Fruit fly (Drosophila melanogaster): ENCODE results near the gene CG18599.

The CG18599 gene

dm6 chr3R:18252578-18252977 is 15.0 kb upstream of the CG18599 start, which contains the start of gene CG12320 (continued):
- 0 out of 3 replicates have a peak, but pooled peaks have one; percentile 28 for TF ChIP-seq Opbp (GFP tag; IDR thresholded peaks at IDR 0.05; ENCODE audit: partially characterized antibody)
- TF ChIP-seq E2f2 (GFP tag; IDR thresholded peaks at IDR 0.05), result peak; percentile 94
- TF ChIP-seq CG14710 (tag; optimal IDR thresholded peaks at IDR 0.05), result peak; percentile 34
- TF ChIP-seq MBD-R2 (GFP tag; IDR thresholded peaks at IDR 0.05), result peak; percentile 85
- no peak for TF ChIP-seq zen (tag; optimal IDR thresholded peaks at IDR 0.05)
- peak; percentile 68 for TF ChIP-seq Dref (GFP tag; IDR thresholded peaks at IDR 0.05)
- TF ChIP-seq gcm (GFP tag; optimal IDR thresholded peaks at IDR 0.05), result peak; percentile 50
- peak; percentile 77 for TF ChIP-seq trem (tag; optimal IDR thresholded peaks at IDR 0.05)
- no peak for TF ChIP-seq CG11696 (GFP tag; IDR thresholded peaks at IDR 0.05)
- TF ChIP-seq CG12659 (GFP tag; optimal IDR thresholded peaks at IDR 0.05), result peak; percentile 5
- peak; percentile 42; the same call in 1 of the 2 replicates for TF ChIP-seq CG13287 (GFP tag; IDR thresholded peaks at IDR 0.05; ENCODE audit: partially characterized antibody)
- TF ChIP-seq BEAF-32 (GFP tag; optimal IDR thresholded peaks at IDR 0.05), result peak; percentile 43
- peak; percentile 8 for TF ChIP-seq Sin3A (optimal IDR thresholded peaks at IDR 0.05)
- peak; percentile 11 for TF ChIP-seq gfzf (GFP tag; optimal IDR thresholded peaks at IDR 0.05)
- TF ChIP-seq pzg (GFP tag; optimal IDR thresholded peaks at IDR 0.05), result peak; percentile 62
- TF ChIP-seq CG4617 (GFP tag; optimal IDR thresholded peaks at IDR 0.05; ENCODE audit: borderline replicate concordance), result peak; percentile 59
- no peak for TF ChIP-seq Bgb (GFP tag; IDR thresholded peaks at IDR 0.05; ENCODE audit: partially characterized antibody)
- TF ChIP-seq MESR4 (GFP tag; optimal IDR thresholded peaks at IDR 0.05), result peak; percentile 42

dm6 chr3R:18255281-18255680 is 12.3 kb upstream of the CG18599 start, which contains the start of the genes Ada2a, Polr2D, Tgs1 and moi:
Gene Ada2a, minus strand, starts transcription at chr3R:18255487.
Gene Polr2D, minus strand, starts transcription at chr3R:18255487.
Gene Tgs1, plus strand, starts transcription at chr3R:18255530.
Gene moi, plus strand, starts transcription at chr3R:18255530.
- TF ChIP-seq sens (GFP tag) (peak; percentile 18), CG10431 (GFP tag; optimal IDR thresholded peaks at IDR 0.05) (no peak), BEAF-32 (GFP tag; optimal IDR thresholded peaks at IDR 0.05) (peak; percentile 85), Dref (GFP tag; IDR thresholded peaks at IDR 0.05) (peak; percentile 82), amos (GFP tag; IDR thresholded peaks at IDR 0.05; ENCODE audit: partially characterized antibody) (peak; percentile 84), sna (GFP tag; IDR thresholded peaks at IDR 0.05; ENCODE audit: partially characterized antibody) (peak; percentile 64), CG3847 (GFP tag; IDR thresholded peaks at IDR 0.05) (0 out of 2 replicates have a peak, but pooled peaks have one; percentile 33), CG3995 (GFP tag; optimal IDR thresholded peaks at IDR 0.05) (peak; percentile 10), mld (GFP tag; IDR thresholded peaks at IDR 0.05; ENCODE audit: partially characterized antibody) (peak; percentile 74; the same call in 2 of the 3 replicates), gro (GFP tag; optimal IDR thresholded peaks at IDR 0.05) (peak; percentile 15), Dad (GFP tag; optimal IDR thresholded peaks at IDR 0.05) (no peak), E2f2 (GFP tag; IDR thresholded peaks at IDR 0.05) (peak; percentile 79), CG15479 (GFP tag; optimal IDR thresholded peaks at IDR 0.05) (peak; percentile 64), Opbp (GFP tag; IDR thresholded peaks at IDR 0.05; ENCODE audit: partially characterized antibody) (peak; percentile 87), MBD-R2 (GFP tag; IDR thresholded peaks at IDR 0.05) (peak; percentile 96), Elba2 (GFP tag; optimal IDR thresholded peaks at IDR 0.05) (peak; percentile 55), Optix (GFP tag; IDR thresholded peaks at IDR 0.05) (no peak), Scr (GFP tag; IDR thresholded peaks at IDR 0.05; ENCODE audit: partially characterized antibody) (peak; percentile 79), Rfx (GFP tag; IDR thresholded peaks at IDR 0.05) (no peak), CG17829 (tag; optimal IDR thresholded peaks at IDR 0.05) (peak; percentile 12), tna (GFP tag; IDR thresholded peaks at IDR 0.05; ENCODE audit: partially characterized antibody) (peak; percentile 47; the same call in 1 of the 2 replicates), hkb (optimal IDR thresholded peaks at IDR 0.05) (peak; percentile 47), hkb (GFP tag; IDR thresholded peaks at IDR 0.05) (no peak), Nf-YB (GFP tag; optimal IDR thresholded peaks at IDR 0.05) (no peak), nmo (GFP tag; optimal IDR thresholded peaks at IDR 0.05) (peak; percentile 7), Sry-δ (GFP tag; optimal IDR thresholded peaks at IDR 0.05) (peak; percentile 92), inv (GFP tag; IDR thresholded peaks at IDR 0.05; ENCODE audit: partially characterized antibody) (peak; percentile 66), CG15073 (GFP tag; optimal IDR thresholded peaks at IDR 0.05) (no peak), CG12659 (GFP tag; optimal IDR thresholded peaks at IDR 0.05) (peak; percentile 42), CG15514 (GFP tag; optimal IDR thresholded peaks at IDR 0.05) (peak; percentile 48), Nf-YC (tag; optimal IDR thresholded peaks at IDR 0.05) (peak; percentile 5), CG7839 (tag; optimal IDR thresholded peaks at IDR 0.05) (no peak), HLH4C (GFP tag; IDR thresholded peaks at IDR 0.05; ENCODE audit: partially characterized antibody) (peak; percentile 66; the same call in 2 of the 3 replicates), CG6791 (GFP tag; IDR thresholded peaks at IDR 0.05; ENCODE audit: partially characterized antibody) (peak; percentile 83), pros (GFP tag; optimal IDR thresholded peaks at IDR 0.05) (no peak)

All from whole organism, embryonic.